Fruit fly (Drosophila melanogaster): Measurements from ENCODE around the gene CG15387.
A peak's percentile ranks its signal among the peaks of the same experiment; 100 is the strongest.

Gene CG15387

dm6 chr2L:2202018-2202852 lies 23.9 kb downstream of the CG15387 start (continued):
- TF ChIP-seq CG14710 (tag; optimal IDR thresholded peaks at IDR 0.05) (peak; percentile 99), tgo (GFP tag; IDR thresholded peaks at IDR 0.05) (peak; percentile 98), CG4707 (GFP tag; optimal IDR thresholded peaks at IDR 0.05) (peak; percentile 98), CG16813 (GFP tag; IDR thresholded peaks at IDR 0.05; ENCODE audit: partially characterized antibody) (peak; percentile 76), CG3726 (GFP tag; IDR thresholded peaks at IDR 0.05) (peak; percentile 98), Usf (GFP tag; optimal IDR thresholded peaks at IDR 0.05) (peak; percentile 93), CoRest (tag; optimal IDR thresholded peaks at IDR 0.05) (peak; percentile 98), Camta (GFP tag; optimal IDR thresholded peaks at IDR 0.05) (peak; percentile 99), CG12744 (GFP tag; optimal IDR thresholded peaks at IDR 0.05) (peak; percentile 95), trem (tag; optimal IDR thresholded peaks at IDR 0.05) (peak; percentile 98), CG4282 (GFP tag; optimal IDR thresholded peaks at IDR 0.05) (peak; percentile 99), CG9215 (GFP tag; IDR thresholded peaks at IDR 0.05) (peak; percentile 84), knrl (GFP tag; IDR thresholded peaks at IDR 0.05; ENCODE audit: partially characterized antibody) (peak; percentile 70; the same call in 2 of the 3 replicates), CG42726 (GFP tag; IDR thresholded peaks at IDR 0.05; ENCODE audit: partially characterized antibody) (no peak), zfh2 (GFP tag; optimal IDR thresholded peaks at IDR 0.05) (no peak), HLH3B (GFP tag; IDR thresholded peaks at IDR 0.05) (peak; percentile 99), CG12155 (GFP tag; optimal IDR thresholded peaks at IDR 0.05) (peak; percentile 93), ac (GFP tag; optimal IDR thresholded peaks at IDR 0.05) (peak; percentile 99), ATbp (GFP tag; optimal IDR thresholded peaks at IDR 0.05) (peak; percentile 99), CG13296 (GFP tag; optimal IDR thresholded peaks at IDR 0.05) (peak; percentile 82), CG14014 (GFP tag; IDR thresholded peaks at IDR 0.05) (peak; percentile 96), CG9876 (GFP tag; optimal IDR thresholded peaks at IDR 0.05) (peak; percentile 87), HLH54F (GFP tag; optimal IDR thresholded peaks at IDR 0.05) (peak; percentile 89), NK7.1 (GFP tag; optimal IDR thresholded peaks at IDR 0.05) (peak; percentile 96), CG8281 (tag; optimal IDR thresholded peaks at IDR 0.05) (peak; percentile 93), CG15011 (GFP tag; optimal IDR thresholded peaks at IDR 0.05) (peak; percentile 95), Dll (GFP tag; IDR thresholded peaks at IDR 0.05; ENCODE audit: partially characterized antibody) (peak; percentile 68; the same call in 3 of the 4 replicates), Xrp1 (GFP tag; IDR thresholded peaks at IDR 0.05) (peak; percentile 100), CG4424 (GFP tag; optimal IDR thresholded peaks at IDR 0.05) (peak; percentile 99), BEAF-32 (GFP tag; optimal IDR thresholded peaks at IDR 0.05) (peak; percentile 12), CG11085 (GFP tag; IDR thresholded peaks at IDR 0.05) (peak; percentile 89), amos (GFP tag; IDR thresholded peaks at IDR 0.05; ENCODE audit: partially characterized antibody) (peak; percentile 32; the same call in 1 of the 2 replicates), CHES-1-like (GFP tag; optimal IDR thresholded peaks at IDR 0.05) (peak; percentile 95), Deaf1 (tag; optimal IDR thresholded peaks at IDR 0.05) (peak; percentile 80), Fer3 (tag; optimal IDR thresholded peaks at IDR 0.05) (peak; percentile 94), dan (GFP tag; IDR thresholded peaks at IDR 0.05) (peak; percentile 99), CG11696 (GFP tag; IDR thresholded peaks at IDR 0.05) (peak; percentile 95), CG1529 (GFP tag; optimal IDR thresholded peaks at IDR 0.05) (peak; percentile 100), CG2116 (GFP tag; optimal IDR thresholded peaks at IDR 0.05) (peak; percentile 92), Sox100B (GFP tag; optimal IDR thresholded peaks at IDR 0.05) (peak; percentile 99), CG16863 (GFP tag; optimal IDR thresholded peaks at IDR 0.05) (peak; percentile 99), al (GFP tag; IDR thresholded peaks at IDR 0.05) (peak; percentile 60), nau (GFP tag; optimal IDR thresholded peaks at IDR 0.05) (peak; percentile 98), kah (GFP tag; optimal IDR thresholded peaks at IDR 0.05) (peak; percentile 96), ham (GFP tag; IDR thresholded peaks at IDR 0.05) (0 out of 2 replicates have a peak, but pooled peaks have one; percentile 35), Atf-2 (GFP tag; optimal IDR thresholded peaks at IDR 0.05) (peak; percentile 98), onecut (GFP tag; IDR thresholded peaks at IDR 0.05) (peak; percentile 97), CG17912 (GFP tag; optimal IDR thresholded peaks at IDR 0.05) (peak; percentile 57)

Data from whole organism, embryonic.